Worm (Caenorhabditis elegans): ENCODE results near the gene ZK1248.5.
A peak's percentile ranks its signal among the peaks of the same experiment; 100 is the strongest.

The ZK1248.5 gene

ce11 chrII:5854122-5854521, 43.8 kb downstream of the ZK1248.5 start, which contains the start of gene H41C03.1:
TSS of gene H41C03.1 (plus strand) at chrII:5854422.
- no peak for TF ChIP-seq pag-3 (tag; optimal IDR thresholded peaks at IDR 0.05; ENCODE audit: borderline replicate concordance, insufficient read depth)
- TF ChIP-seq sup-37 (GFP tag; optimal IDR thresholded peaks at IDR 0.05) = no peak
- TF ChIP-seq ceh-88 (GFP tag; IDR thresholded peaks at IDR 0.05) = no peak
- TF ChIP-seq unc-30 (tag; optimal IDR thresholded peaks at IDR 0.05) = no peak
- no peak for TF ChIP-seq skn-1 (tag; optimal IDR thresholded peaks at IDR 0.05)
- TF ChIP-seq mep-1 (tag; optimal IDR thresholded peaks at IDR 0.05) = no peak
- no peak for TF ChIP-seq ceh-63 (GFP tag; optimal IDR thresholded peaks at IDR 0.05)
- no peak for TF ChIP-seq lin-13 (GFP tag; optimal IDR thresholded peaks at IDR 0.05)
- TF ChIP-seq fkh-10 (GFP tag; optimal IDR thresholded peaks at IDR 0.05) = no peak
- no peak for TF ChIP-seq jun-1 (tag; optimal IDR thresholded peaks at IDR 0.05)
- TF ChIP-seq blmp-1 (tag; optimal IDR thresholded peaks at IDR 0.05) = peak; percentile 17
- TF ChIP-seq alr-1 (tag; optimal IDR thresholded peaks at IDR 0.05; ENCODE audit: borderline replicate concordance) = no peak
- no peak for TF ChIP-seq hlh-17 (GFP tag; optimal IDR thresholded peaks at IDR 0.05; ENCODE audit: borderline replicate concordance)
- peak; percentile 17 for TF ChIP-seq lin-14 (GFP tag; optimal IDR thresholded peaks at IDR 0.05)

ce11 chrII:5858322-5858721, 48.0 kb downstream of the ZK1248.5 start, which contains the start of gene F55C12.4:
TSS of gene F55C12.4 (minus strand) at chrII:5858422.
- no peak for TF ChIP-seq mab-9 (GFP tag; IDR thresholded peaks at IDR 0.05)
- TF ChIP-seq lin-14 (GFP tag; optimal IDR thresholded peaks at IDR 0.05) = peak; percentile 33
- no peak for TF ChIP-seq hlh-4 (tag; optimal IDR thresholded peaks at IDR 0.05)
- TF ChIP-seq alr-1 (tag; optimal IDR thresholded peaks at IDR 0.05; ENCODE audit: borderline replicate concordance) = no peak
- no peak for TF ChIP-seq lin-39 (tag; optimal IDR thresholded peaks at IDR 0.05)
- TF ChIP-seq nhr-237 (tag; optimal IDR thresholded peaks at IDR 0.05) = no peak

- no peak for TF ChIP-seq mef-2 (tag; optimal IDR thresholded peaks at IDR 0.05)
- TF ChIP-seq lin-14 (GFP tag; optimal IDR thresholded peaks at IDR 0.05) = peak; percentile 49
Observed at ce11 chrII:5860621-5861020, 50.3 kb downstream of the ZK1248.5 start.
